Fruit fly (Drosophila melanogaster) S2 (cell line): ENCODE measurements around the gene Qtzl.

Experiments used
- CG8478 ChIP-seq: fragments of >200 bp; optimal IDR thresholded peaks from 2 replicates; lab custom pipeline; 2018
- CTCF ChIP-seq, 2 experiments: fragments of >200 bp; optimal IDR thresholded peaks; 2 replicates each; lab custom pipeline; 2018

DNA sequence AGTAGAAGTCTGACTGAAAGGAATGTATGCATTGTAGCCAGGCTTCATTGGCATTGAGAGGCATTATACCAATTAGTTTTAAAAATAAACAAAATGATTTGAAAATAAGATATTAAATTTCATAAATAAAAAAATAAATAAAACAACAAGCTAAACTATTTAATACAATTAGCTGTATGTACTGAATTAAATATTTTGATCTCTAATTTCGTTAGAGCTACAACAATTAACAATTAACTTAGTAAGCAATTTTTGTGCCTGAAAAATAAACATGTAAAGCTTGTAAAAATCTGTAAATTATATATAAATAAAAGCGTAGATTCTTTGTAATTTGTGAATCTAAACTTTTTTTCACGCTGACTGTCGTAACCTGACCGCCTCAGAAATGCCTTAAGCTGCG, 12.3 kb downstream of the Qtzl start, which contains the start of gene Rh5:
- no peak for TF ChIP-seq CG8478 (lab: Kevin White, UChicago)
- TF ChIP-seq CTCF (optimal IDR thresholded peaks at IDR 0.05; lab: Kevin White, UChicago), result no peak
